Worm (Caenorhabditis elegans): ENCODE results near the gene nhr-46.

DNA sequence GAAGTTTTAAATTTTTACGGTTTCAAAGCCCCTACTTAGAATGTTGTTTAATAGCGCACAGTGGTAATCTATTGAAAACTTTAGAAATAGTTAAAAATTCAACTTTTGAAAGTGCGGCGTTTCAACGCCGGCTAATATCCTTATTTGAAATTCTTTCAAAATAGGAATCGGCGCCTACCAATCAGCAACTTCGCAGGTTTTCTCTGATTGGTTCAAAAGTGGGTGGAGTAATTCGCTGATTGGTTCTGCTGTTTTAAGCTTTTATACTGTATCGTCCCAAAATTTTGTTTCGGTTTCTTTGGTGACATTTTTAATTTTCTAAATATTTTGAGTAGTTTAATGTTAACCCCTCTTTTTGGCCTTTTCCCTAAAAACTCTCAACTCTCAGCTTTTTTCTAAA is 5.7 kb downstream of the nhr-46 start:
- TF ChIP-seq T22C8.4 (GFP tag; IDR thresholded peaks at IDR 0.05), result no peak
- TF ChIP-seq med-1 (GFP tag; optimal IDR thresholded peaks at IDR 0.05; ENCODE audit: insufficient read depth), result no peak

Measured in whole organism, midembryonic.